Worm (Caenorhabditis elegans) whole organism, L4 larva: ENCODE data around the gene str-138.

ENCODE experiments used
- aha-1 ChIP-seq: fragments of 150-350 bp; peaks from one replicate; lab custom pipeline; 2014; ENCODE audit warnings: missing biosample characterization, missing genetic modification characterization
- daf-8 ChIP-seq: fragments of 200-800 bp; sonication (Bioruptor generic); IDR thresholded peaks from 2 replicates; pipeline ENCODE4 v1.3.6; 2022; ENCODE audit warnings: missing genetic modification characterization, missing compliant biosample characterization
- dmd-9 ChIP-seq: fragments of 200-800 bp; sonication (Bioruptor generic); IDR thresholded peaks from 2 replicates; pipeline ENCODE4 v1.3.6; 2022; ENCODE audit warnings: missing genetic modification reagents, missing genetic modification characterization, missing compliant biosample characterization
- nhr-111 ChIP-seq: fragments of 200-800 bp; sonication (Bioruptor generic); optimal IDR thresholded peaks from 2 replicates; lab custom pipeline; 2018; ENCODE audit warnings: mild to moderate bottlenecking, missing genetic modification characterization, missing compliant biosample characterization
- pha-4 ChIP-seq, 2 experiments: fragments of 150-350 bp in 1 of 2; fragments of 200-800 bp in 1 of 2; sonication (Bioruptor generic) in 1 of 2; IDR thresholded peaks in 1 of 2; optimal IDR thresholded peaks in 1 of 2; 2 replicates each; pipeline versions ENCODE4 v1.3.6 to Lab custom; 2014 to 2022; ENCODE audit warnings: missing genetic modification characterization in 2 of 2, missing genetic modification reagents in 2 of 2, missing biosample characterization in 1 of 2, missing compliant biosample characterization in 1 of 2
- spr-1 ChIP-seq: sonication (generic microtip); optimal IDR thresholded peaks from 2 replicates; lab custom pipeline; 2016; ENCODE audit warnings: mild to moderate bottlenecking, missing genetic modification characterization, missing compliant biosample characterization

DNA sequence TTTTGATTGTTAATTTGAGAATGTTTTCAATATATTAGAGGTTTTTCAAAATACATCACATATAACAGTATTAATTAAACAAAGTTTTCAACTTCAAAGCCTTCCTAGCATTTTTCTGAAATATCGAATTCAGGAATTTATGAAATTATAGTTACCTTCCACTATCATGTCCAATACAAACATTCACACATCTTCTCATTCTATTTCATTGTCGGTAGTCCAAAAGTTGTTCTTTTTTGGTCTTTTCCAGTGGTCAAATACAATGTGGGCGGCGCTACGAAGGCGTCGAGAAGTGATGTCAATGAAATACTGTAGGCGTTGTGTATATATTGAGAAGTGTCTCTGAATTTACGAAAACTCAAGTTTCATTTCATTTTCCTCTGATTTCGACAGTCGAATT, 17.3 kb downstream of the str-138 start, which contains the start of gene catp-3:
- TF ChIP-seq pha-4 (GFP tag; IDR thresholded peaks at IDR 0.05; lab: Robert Waterston, UW) (no peak), pha-4 (tag; optimal IDR thresholded peaks at IDR 0.05; lab: Kevin White, UChicago) (no peak), aha-1 (tag; lab: Kevin White, UChicago) (no peak), daf-8 (GFP tag; lab: Robert Waterston, UW) (no peak), spr-1 (no peak), dmd-9 (GFP tag; lab: Robert Waterston, UW) (no peak), nhr-111 (GFP tag; lab: Kevin White, UChicago) (no peak)
